Fruit fly (Drosophila melanogaster) whole organism, wandering third instar larva: Measurements from ENCODE around the gene GstD8.

Experiments used
- Abd-B ChIP-seq: fragments of >200 bp; optimal IDR thresholded peaks from 2 replicates; lab custom pipeline; 2017; ENCODE audit warnings: missing biosample characterization, missing genetic modification characterization
- Vsx2 ChIP-seq: fragments of 200-300, 225-300 bp; sonication (Bioruptor generic); optimal IDR thresholded peaks from 2 replicates; lab custom pipeline; 2018; ENCODE audit warnings: missing biosample characterization, missing genetic modification characterization; ENCODE audit not compliant: partially characterized antibody

dm6 chr3R:12379708-12380107 lies at the start of gene GstD8:
- TF ChIP-seq Abd-B (GFP tag; lab: Kevin White, UChicago) (no peak), Vsx2 (GFP tag; lab: Kevin White, UChicago) (no peak)
